Worm (Caenorhabditis elegans) whole organism, L1 larva: Measurements from ENCODE around the gene npp-10.

Experiments
- ama-1 ChIP-seq: fragments of 150-350 bp; optimal IDR thresholded peaks from 2 replicates; lab custom pipeline; 2014
- efl-1 ChIP-seq, 4 experiments: fragments of 150-350 bp; optimal IDR thresholded peaks in 3 of 4; peaks in 1 of 4; 1 replicate in 1 of 4; 2 replicates in 3 of 4; lab custom pipeline; 2014; ENCODE audit warnings: missing biosample characterization in 2 of 4, missing genetic modification characterization in 2 of 4, missing genetic modification reagents in 2 of 4
- nhr-76 ChIP-seq: sonication (generic microtip); optimal IDR thresholded peaks from 2 replicates; lab custom pipeline; 2017; ENCODE audit warnings: missing biosample characterization, missing genetic modification characterization

ce11 chrIII:5990090-5990489, 29.3 kb downstream of the npp-10 start:
- TF ChIP-seq nhr-76 (tag; lab: Kevin White, UChicago) (no peak), ama-1 (no peak), efl-1 (optimal IDR thresholded peaks at IDR 0.05; lab: Kevin White, UChicago) (no peak), efl-1 (GFP tag; optimal IDR thresholded peaks at IDR 0.05 in 1 of 2; lab: Kevin White, UChicago) (peak in 1 of 2 experiments; percentile 57)
